Worm (Caenorhabditis elegans): ENCODE data around the gene F21C10.4.
A peak's percentile ranks its signal among the peaks of the same experiment; 100 is the strongest.

ce11 chrV:9146849-9147557 lies 20.6 kb downstream of the F21C10.4 start, which contains the start of gene spl-2:
- TF ChIP-seq elt-2 (tag; optimal IDR thresholded peaks at IDR 0.05) (peak; percentile 34), nhr-237 (tag; optimal IDR thresholded peaks at IDR 0.05) (no peak), ceh-16 (tag; optimal IDR thresholded peaks at IDR 0.05) (no peak), unc-39 (tag; optimal IDR thresholded peaks at IDR 0.05) (no peak), nhr-12 (tag; optimal IDR thresholded peaks at IDR 0.05) (no peak), ama-1 (optimal IDR thresholded peaks at IDR 0.05) (no peak)
